Worm (Caenorhabditis elegans): Measurements from ENCODE around the gene C46F11.6.

Gene C46F11.6

DNA sequence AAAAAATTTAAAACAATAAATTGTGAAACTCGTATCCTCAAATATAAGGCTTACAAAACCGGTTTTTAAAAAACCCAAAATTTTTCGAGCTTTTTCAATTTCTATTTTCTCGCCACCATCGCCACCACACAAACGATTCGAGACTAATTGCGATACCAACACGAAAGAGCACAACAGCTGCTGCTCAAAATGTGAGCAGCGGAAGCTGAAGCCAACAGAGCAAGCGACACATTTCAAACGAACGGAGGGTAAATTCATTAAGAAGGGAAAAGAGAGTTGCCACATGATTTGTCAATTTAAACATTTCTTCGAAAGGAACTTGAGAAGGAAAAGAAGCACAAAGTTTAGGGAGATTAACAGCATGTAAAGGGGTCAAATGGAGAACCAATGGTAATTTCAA is 8.8 kb upstream of the C46F11.6 start:
- TF ChIP-seq unc-62 (GFP tag; optimal IDR thresholded peaks at IDR 0.05 in 1 of 2) (peak in 1 of 2 experiments; percentile 94), unc-62 (tag; optimal IDR thresholded peaks at IDR 0.05) (no peak), daf-12 (tag; optimal IDR thresholded peaks at IDR 0.05) (no peak)

DNA sequence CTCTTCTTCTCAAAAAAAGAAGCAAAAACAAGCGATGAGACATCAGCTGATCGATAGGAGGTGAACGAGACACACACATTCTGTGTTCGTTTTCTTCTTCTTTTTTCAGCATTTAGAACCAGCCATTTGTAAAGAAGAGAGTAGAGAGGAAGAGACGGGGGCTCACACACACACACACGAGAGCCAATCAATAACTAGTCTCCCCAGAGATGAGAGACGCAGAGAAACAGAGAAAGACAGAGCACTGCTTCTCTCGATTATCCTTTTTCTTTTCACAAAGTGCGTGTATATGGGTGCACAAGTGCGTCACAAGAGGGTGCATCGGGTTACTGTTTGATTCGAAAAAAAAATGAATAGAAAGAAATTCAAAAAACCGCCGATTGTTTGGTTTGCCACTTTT is 7.1 kb upstream of the C46F11.6 start:
- TF ChIP-seq nhr-48 (tag; optimal IDR thresholded peaks at IDR 0.05) (peak; percentile 33), fkh-10 (GFP tag; optimal IDR thresholded peaks at IDR 0.05) (peak; percentile 93), dpl-1 (GFP tag; optimal IDR thresholded peaks at IDR 0.05) (peak; percentile 29), hif-1 (tag; optimal IDR thresholded peaks at IDR 0.05) (peak in 1 of 2 experiments; percentile 65), zip-2 (tag; optimal IDR thresholded peaks at IDR 0.05) (no peak), egl-43 (GFP tag; IDR thresholded peaks at IDR 0.05) (peak; percentile 72), daf-16 (GFP tag; optimal IDR thresholded peaks at IDR 0.05) (peak in 1 of 2 experiments; percentile 59), daf-16 (tag; optimal IDR thresholded peaks at IDR 0.05) (no peak), hlh-30 (tag; optimal IDR thresholded peaks at IDR 0.05; ENCODE audit: insufficient read depth) (peak; percentile 73), unc-130 (GFP tag; optimal IDR thresholded peaks at IDR 0.05) (no peak), mes-2 (tag; optimal IDR thresholded peaks at IDR 0.05; ENCODE audit: poor library complexity, severe bottlenecking) (peak; percentile 20), nhr-10 (tag; optimal IDR thresholded peaks at IDR 0.05) (no peak), lin-38 (GFP tag; IDR thresholded peaks at IDR 0.05) (0 out of 2 replicates have a peak, but pooled peaks have one; percentile 18), mep-1 (tag; optimal IDR thresholded peaks at IDR 0.05) (peak; percentile 74), ZK546.5 (tag; optimal IDR thresholded peaks at IDR 0.05) (no peak), nhr-11 (tag; optimal IDR thresholded peaks at IDR 0.05) (peak; percentile 32), hmg-1.1 (GFP tag; IDR thresholded peaks at IDR 0.05) (peak; percentile 85), saeg-2 (GFP tag; IDR thresholded peaks at IDR 0.05) (peak; percentile 9; the same call in 1 of the 2 replicates), unc-39 (tag; optimal IDR thresholded peaks at IDR 0.05) (no peak), lir-3 (tag; optimal IDR thresholded peaks at IDR 0.05) (no peak), T26A8.4 (GFP tag; IDR thresholded peaks at IDR 0.05) (peak; percentile 50; the same call in 1 of the 2 replicates), fos-1 (tag; optimal IDR thresholded peaks at IDR 0.05) (no peak), lsy-2 (tag; optimal IDR thresholded peaks at IDR 0.05) (peak; percentile 60 to 81), tra-1 (GFP tag; IDR thresholded peaks at IDR 0.05) (no peak), mdl-1 (tag; optimal IDR thresholded peaks at IDR 0.05) (peak in 1 of 2 experiments; percentile 56), ceh-28 (tag; optimal IDR thresholded peaks at IDR 0.05) (peak; percentile 67), egl-27 (tag; optimal IDR thresholded peaks at IDR 0.05) (no peak), nhr-77 (tag; optimal IDR thresholded peaks at IDR 0.05) (no peak), skn-1 (tag; optimal IDR thresholded peaks at IDR 0.05) (no peak), daf-12 (tag; optimal IDR thresholded peaks at IDR 0.05) (no peak), aha-1 (tag) (peak; percentile 94), pha-4 (GFP tag; IDR thresholded peaks at IDR 0.05) (peak; percentile 52), pha-4 (tag; optimal IDR thresholded peaks at IDR 0.05) (no peak), nhr-237 (tag; optimal IDR thresholded peaks at IDR 0.05) (no peak), ceh-20 (GFP tag; IDR thresholded peaks at IDR 0.05) (0 out of 2 replicates have a peak, but pooled peaks have one; percentile 52), ztf-7 (tag; optimal IDR thresholded peaks at IDR 0.05) (no peak), lin-39 (tag; optimal IDR thresholded peaks at IDR 0.05) (peak; percentile 61), dve-1 (tag; optimal IDR thresholded peaks at IDR 0.05; ENCODE audit: insufficient read depth) (peak; percentile 32), hlh-11 (tag; optimal IDR thresholded peaks at IDR 0.05) (peak; percentile 78), F37D6.2 (tag; optimal IDR thresholded peaks at IDR 0.05) (peak; percentile 43), rbr-2 (tag; optimal IDR thresholded peaks at IDR 0.05) (peak; percentile 85), ctbp-1 (GFP tag; IDR thresholded peaks at IDR 0.05) (peak; percentile 80), ces-1 (GFP tag; optimal IDR thresholded peaks at IDR 0.05) (peak; percentile 43), snpc-1.2 (GFP tag; IDR thresholded peaks at IDR 0.05) (no peak)

All from whole organism, L4 larva.